Fruit fly (Drosophila melanogaster): Measurements from ENCODE around the gene CG31659.

dm6 chr2L:1346034-1346433, 13.6 kb downstream of the CG31659 start:
- TF ChIP-seq h (optimal IDR thresholded peaks at IDR 0.05) (no peak), ttk (optimal IDR thresholded peaks at IDR 0.05) (no peak), Sin3A (optimal IDR thresholded peaks at IDR 0.05) (no peak), Myc (optimal IDR thresholded peaks at IDR 0.05) (no peak)
